Fruit fly (Drosophila melanogaster) whole organism, prepupa: ENCODE results near the gene Gr22f.

Experiments used
- CG11294 ChIP-seq: fragments of 200-800 bp; sonication (Bioruptor generic); IDR thresholded peaks from 2 replicates; pipeline ENCODE4 v1.3.6; 2022; ENCODE audit warnings: missing biosample characterization, missing genetic modification characterization
- CG11762 ChIP-seq: fragments of 200-800 bp; sonication (Bioruptor generic); optimal IDR thresholded peaks from 3 replicates; lab custom pipeline; 2016; ENCODE audit warnings: missing biosample characterization, missing genetic modification characterization; ENCODE audit not compliant: insufficient read depth
- CG11902 ChIP-seq: fragments of 200-800 bp; sonication (Bioruptor generic); optimal IDR thresholded peaks from 3 replicates; lab custom pipeline; 2016; ENCODE audit warnings: missing biosample characterization, missing genetic modification characterization
- CG15336 ChIP-seq: fragments of 200-800 bp; sonication (Bioruptor generic); IDR thresholded peaks from 2 replicates; pipeline ENCODE4 v1.3.6; 2022; ENCODE audit warnings: missing biosample characterization, missing genetic modification characterization
- CG1621 ChIP-seq: fragments of 200-800 bp; sonication (Bioruptor generic); optimal IDR thresholded peaks from 3 replicates; lab custom pipeline; 2018; ENCODE audit warnings: missing biosample characterization, mild to moderate bottlenecking, missing genetic modification characterization
- CG3032 ChIP-seq: fragments of 200-800 bp; optimal IDR thresholded peaks from 2 replicates; lab custom pipeline; 2019; ENCODE audit warnings: missing biosample characterization, mild to moderate bottlenecking, missing genetic modification characterization, moderate library complexity
- CG31627 ChIP-seq: fragments of 200-800 bp; sonication (Bioruptor generic); optimal IDR thresholded peaks from 3 replicates; lab custom pipeline; 2016; ENCODE audit warnings: missing biosample characterization, missing genetic modification characterization
- CG32006 ChIP-seq: fragments of 200-800 bp; sonication (Bioruptor generic); optimal IDR thresholded peaks from 3 replicates; lab custom pipeline; 2017; ENCODE audit warnings: missing biosample characterization, mild to moderate bottlenecking, missing genetic modification characterization
- CG34406 ChIP-seq: fragments of 200-800 bp; sonication (Bioruptor generic); optimal IDR thresholded peaks from 3 replicates; lab custom pipeline; 2016; ENCODE audit warnings: missing biosample characterization, missing genetic modification characterization
- CG4318 ChIP-seq: fragments of 200-800 bp; sonication (Bioruptor generic); optimal IDR thresholded peaks from 3 replicates; lab custom pipeline; 2017; ENCODE audit warnings: missing biosample characterization, mild to moderate bottlenecking, missing genetic modification characterization
- CG6163 ChIP-seq: fragments of 200-800 bp; sonication (Bioruptor generic); IDR thresholded peaks from 3 replicates; pipeline ENCODE4 v1.3.6; 2022; ENCODE audit warnings: missing biosample characterization, missing genetic modification characterization
- CG6854 ChIP-seq: fragments of 200-800 bp; sonication (Bioruptor generic); optimal IDR thresholded peaks from 2 replicates; lab custom pipeline; 2017; ENCODE audit warnings: missing biosample characterization, mild to moderate bottlenecking, missing genetic modification characterization
- CG8119 ChIP-seq: fragments of 200-800 bp; sonication (Bioruptor generic); IDR thresholded peaks from 3 replicates; pipeline ENCODE4 v1.3.6; 2022; ENCODE audit warnings: missing biosample characterization, missing genetic modification characterization
- CG8632 ChIP-seq: fragments of 200-800 bp; sonication (Bioruptor generic); optimal IDR thresholded peaks from 3 replicates; lab custom pipeline; 2016; ENCODE audit warnings: missing biosample characterization, missing genetic modification characterization
- Eip78C ChIP-seq: fragments of 200-800 bp; sonication (Bioruptor generic); peaks from one replicate; lab custom pipeline; 2016; ENCODE audit warnings: missing biosample characterization, missing genetic modification characterization
- Ets21C ChIP-seq: fragments of 200-800 bp; sonication (Bioruptor generic); optimal IDR thresholded peaks from 3 replicates; lab custom pipeline; 2016; ENCODE audit warnings: missing biosample characterization, missing genetic modification characterization
- Gug ChIP-seq: fragments of 200-800 bp; sonication (Bioruptor generic); IDR thresholded peaks from 2 replicates; pipeline ENCODE4 v1.3.6; 2022; ENCODE audit warnings: missing biosample characterization, missing genetic modification characterization
- Hr38 ChIP-seq: sonication (Bioruptor generic); optimal IDR thresholded peaks from 2 replicates; lab custom pipeline; 2016; ENCODE audit warnings: missing biosample characterization, missing genetic modification characterization
- OdsH ChIP-seq: fragments of 200-800 bp; sonication (Bioruptor generic); optimal IDR thresholded peaks from 3 replicates; lab custom pipeline; 2016; ENCODE audit warnings: missing biosample characterization, missing genetic modification characterization
- Smox ChIP-seq: fragments of 200-800 bp; sonication (Bioruptor generic); optimal IDR thresholded peaks from 3 replicates; lab custom pipeline; 2016; ENCODE audit warnings: missing biosample characterization, missing genetic modification characterization
- Sox15 ChIP-seq: fragments of 200-800 bp; sonication (Bioruptor generic); optimal IDR thresholded peaks from 3 replicates; lab custom pipeline; 2016; ENCODE audit warnings: missing biosample characterization, missing genetic modification characterization
- cyc ChIP-seq: fragments of 200-800 bp; sonication (Bioruptor generic); optimal IDR thresholded peaks from 3 replicates; lab custom pipeline; 2016; ENCODE audit warnings: missing biosample characterization, missing genetic modification characterization
- dac ChIP-seq: fragments of 200-800 bp; sonication (Bioruptor generic); optimal IDR thresholded peaks from 2 replicates; lab custom pipeline; 2017; ENCODE audit warnings: missing biosample characterization, mild to moderate bottlenecking, missing genetic modification characterization
- dsx ChIP-seq: fragments of 200-800 bp; optimal IDR thresholded peaks from 3 replicates; lab custom pipeline; 2019; ENCODE audit warnings: missing biosample characterization, mild to moderate bottlenecking, missing genetic modification characterization, moderate library complexity; ENCODE audit not compliant: poor library complexity, severe bottlenecking
- eg ChIP-seq: fragments of 200-800 bp; sonication (Bioruptor generic); IDR thresholded peaks from 3 replicates; pipeline ENCODE4 v1.3.6; 2022; ENCODE audit warnings: missing biosample characterization, missing genetic modification characterization
- esn ChIP-seq: fragments of 200-800 bp; sonication (Bioruptor generic); optimal IDR thresholded peaks from 2 replicates; lab custom pipeline; 2016; ENCODE audit warnings: missing biosample characterization, mild to moderate bottlenecking, missing genetic modification characterization, moderate library complexity
- fd59A ChIP-seq: fragments of 200-800 bp; sonication (Bioruptor generic); optimal IDR thresholded peaks from 2 replicates; lab custom pipeline; 2017; ENCODE audit warnings: missing biosample characterization, mild to moderate bottlenecking, missing genetic modification characterization, missing genetic modification reagents
- fkh ChIP-seq: fragments of 200-800 bp; sonication (Bioruptor generic); optimal IDR thresholded peaks from 3 replicates; lab custom pipeline; 2017; ENCODE audit warnings: missing biosample characterization, mild to moderate bottlenecking, missing genetic modification characterization, moderate library complexity
- lz ChIP-seq: fragments of 200-800 bp; sonication (Bioruptor generic); optimal IDR thresholded peaks from 3 replicates; lab custom pipeline; 2016; ENCODE audit warnings: missing biosample characterization, missing genetic modification characterization
- spab ChIP-seq: fragments of 200-800 bp; sonication (Bioruptor generic); optimal IDR thresholded peaks from 2 replicates; lab custom pipeline; 2017; ENCODE audit warnings: missing biosample characterization, mild to moderate bottlenecking, missing genetic modification characterization, missing genetic modification reagents
- ss ChIP-seq, 2 experiments: fragments of 200-800 bp; sonication (Bioruptor generic); optimal IDR thresholded peaks; 2 replicates in 1 of 2; 3 replicates in 1 of 2; lab custom pipeline; 2017 to 2018; ENCODE audit warnings: mild to moderate bottlenecking in 2 of 2, missing biosample characterization in 2 of 2, missing genetic modification characterization in 2 of 2, moderate library complexity in 1 of 2
- svp ChIP-seq: fragments of 200-800 bp; sonication (Bioruptor generic); peaks from one replicate; lab custom pipeline; 2016; ENCODE audit warnings: missing biosample characterization, missing genetic modification characterization
- topi ChIP-seq: fragments of 200-800 bp; sonication (Bioruptor generic); optimal IDR thresholded peaks from 3 replicates; lab custom pipeline; 2016; ENCODE audit warnings: missing biosample characterization, missing genetic modification characterization
- vri ChIP-seq: fragments of 200-800 bp; sonication (Bioruptor generic); optimal IDR thresholded peaks from 3 replicates; lab custom pipeline; 2016; ENCODE audit warnings: missing biosample characterization, mild to moderate bottlenecking, missing genetic modification characterization

Gene Gr22f

dm6 chr2L:1719971-1720370, 36.3 kb downstream of the Gr22f start:
- no peak for TF ChIP-seq CG8119 (GFP tag; lab: Robert Waterston, UW)
- TF ChIP-seq vri (GFP tag; lab: Kevin White, UChicago), result peak; percentile 12
- no peak for TF ChIP-seq CG6163 (GFP tag; lab: Robert Waterston, UW)
- TF ChIP-seq svp (GFP tag; lab: Kevin White, UChicago), result peak; percentile 99
- no peak for TF ChIP-seq Smox
- no peak for TF ChIP-seq fkh (GFP tag; lab: Kevin White, UChicago)
- no peak for TF ChIP-seq Gug
- no peak for TF ChIP-seq Hr38 (GFP tag; lab: Kevin White, UChicago)
- TF ChIP-seq CG32006 (GFP tag; lab: Kevin White, UChicago), result no peak
- TF ChIP-seq CG8632, result no peak
- no peak for TF ChIP-seq CG15336 (GFP tag; lab: Robert Waterston, UW)
- no peak for TF ChIP-seq dsx (GFP tag; lab: Kevin White, UChicago)
- no peak for TF ChIP-seq cyc (GFP tag; lab: Kevin White, UChicago)

DNA sequence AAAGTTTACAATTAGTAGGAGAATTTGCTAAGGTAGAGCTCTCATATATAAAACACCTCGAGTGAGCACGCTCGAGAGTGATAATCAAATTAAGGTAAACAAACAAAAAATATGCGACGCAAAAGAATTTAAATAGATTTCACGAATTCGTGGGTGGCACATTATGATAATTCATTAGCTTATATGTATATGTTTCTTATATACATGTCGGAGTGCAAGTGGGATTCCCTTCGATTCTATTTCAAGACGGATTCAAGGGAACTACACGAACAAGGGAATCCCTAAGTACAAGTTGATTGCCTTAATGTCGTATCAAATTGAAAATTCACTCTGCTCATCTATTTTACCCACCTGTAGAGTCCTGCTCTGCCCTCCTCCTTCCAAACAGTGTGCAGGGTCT, 39.0 kb downstream of the Gr22f start:
- TF ChIP-seq cyc (GFP tag; lab: Kevin White, UChicago) (no peak), OdsH (no peak), CG3032 (tag; lab: Kevin White, UChicago) (no peak), fkh (GFP tag; lab: Kevin White, UChicago) (no peak), dac (no peak), topi (GFP tag; lab: Kevin White, UChicago) (no peak), dsx (GFP tag; lab: Kevin White, UChicago) (no peak), CG4318 (GFP tag; lab: Kevin White, UChicago) (no peak)

DNA sequence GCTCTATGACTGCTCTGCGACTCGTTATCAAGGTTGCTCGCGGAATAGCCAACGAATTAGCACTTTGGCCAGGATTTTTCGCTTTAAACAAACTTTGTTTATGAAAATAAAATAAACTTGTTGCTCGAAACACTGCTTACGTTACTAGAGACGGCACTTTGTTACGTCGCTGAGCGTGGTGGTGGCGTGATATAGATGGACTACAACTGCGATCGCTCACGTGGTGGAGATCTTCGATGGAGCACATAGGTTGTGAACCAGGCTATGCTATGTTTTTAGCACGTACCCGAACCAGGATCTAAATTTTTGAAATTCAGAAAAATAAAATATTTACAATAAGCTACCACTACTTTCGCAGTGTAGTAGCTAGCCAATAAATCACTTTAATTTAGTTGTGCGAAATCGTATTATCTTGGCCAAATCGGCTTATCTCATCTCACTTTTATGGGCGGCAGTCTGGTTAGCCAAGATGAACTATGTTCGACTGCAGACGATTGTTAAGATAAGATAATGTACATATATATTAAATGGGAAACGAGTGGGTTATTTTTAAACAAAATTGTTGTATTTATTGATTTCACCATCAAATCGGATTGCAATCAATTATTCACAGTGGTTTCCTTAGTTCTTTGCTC, 40.4 kb downstream of the Gr22f start, which contains the start of gene frtz:
Gene frtz, minus strand, starts transcription at position 153 of the 635 bp plus-strand sequence.
- TF ChIP-seq vri (GFP tag; lab: Kevin White, UChicago) (no peak), Eip78C (GFP tag; lab: Kevin White, UChicago) (peak; percentile 32)
- TF ChIP-seq, all 60 proteins: peak for 1

DNA sequence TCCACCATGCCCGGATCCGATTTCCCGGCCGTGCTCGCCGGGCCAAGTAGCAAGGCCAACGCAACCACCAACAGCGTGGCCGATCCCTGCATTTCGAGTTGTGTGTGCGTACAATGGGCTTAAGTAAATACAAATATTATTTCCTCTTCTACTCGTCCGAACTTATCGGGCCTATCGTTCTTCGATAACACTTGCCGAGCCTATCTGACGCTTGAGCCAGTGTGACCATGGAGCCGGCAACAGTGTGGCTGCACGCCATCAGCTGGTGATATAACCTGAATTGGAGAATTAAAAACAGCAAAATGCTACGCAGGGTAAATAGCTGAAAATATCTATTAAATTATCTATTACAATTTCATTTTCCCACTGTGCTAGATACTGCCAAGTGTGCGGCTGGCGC, 46.0 kb downstream of the Gr22f start, which contains the start of the genes CG17660 and mRpL48:
Gene CG17660, minus strand, starts transcription at position 198 of the 400 bp plus-strand sequence.
Gene mRpL48, plus strand, starts transcription at position 239 of the 400 bp plus-strand sequence.
- TF ChIP-seq Eip78C (GFP tag; lab: Kevin White, UChicago) (peak; percentile 68), eg (GFP tag; lab: Robert Waterston, UW) (no peak), vri (GFP tag; lab: Kevin White, UChicago) (peak; percentile 72), esn (GFP tag; lab: Kevin White, UChicago) (peak; percentile 13), fd59A (GFP tag; lab: Kevin White, UChicago) (no peak), CG6854 (GFP tag; lab: Kevin White, UChicago) (peak; percentile 13), fkh (GFP tag; lab: Kevin White, UChicago) (peak; percentile 97)
- TF ChIP-seq, all 60 proteins: peak for 5

- no peak for TF ChIP-seq ss (GFP tag; optimal IDR thresholded peaks at IDR 0.05; lab: Kevin White, UChicago)
- peak; percentile 6 for TF ChIP-seq vri (GFP tag; lab: Kevin White, UChicago)
- no peak for TF ChIP-seq CG1621
- no peak for TF ChIP-seq lz
- peak; percentile 28 for TF ChIP-seq svp (GFP tag; lab: Kevin White, UChicago)
Measured at dm6 chr2L:1709316-1709715, 46.9 kb downstream of the Gr22f start.

DNA sequence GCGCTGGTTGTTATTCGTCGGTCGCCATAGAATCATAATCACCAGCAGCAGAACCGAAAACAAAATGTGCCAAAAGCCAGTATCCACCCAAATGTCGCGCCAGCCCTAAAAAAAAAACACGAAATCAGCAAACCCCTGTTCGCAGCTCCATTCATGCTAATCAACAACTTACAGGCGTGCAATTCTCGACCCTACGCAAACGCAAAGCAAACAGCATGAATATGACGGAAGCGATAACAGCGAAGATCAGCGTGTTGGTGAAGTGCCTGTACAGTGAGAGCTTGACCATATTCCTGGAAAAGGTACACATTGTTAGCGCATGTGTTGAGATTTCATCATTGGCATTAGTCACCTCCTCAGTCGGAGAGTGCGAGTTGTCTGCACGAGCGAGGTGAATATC, 48.1 kb downstream of the Gr22f start:
- no peak for TF ChIP-seq CG15336 (GFP tag; lab: Robert Waterston, UW)
- TF ChIP-seq CG11902, result no peak
- TF ChIP-seq svp (GFP tag; lab: Kevin White, UChicago), result peak; percentile 52
- TF ChIP-seq CG11762 (GFP tag; lab: Kevin White, UChicago), result no peak
- no peak for TF ChIP-seq CG3032 (tag; lab: Kevin White, UChicago)
- TF ChIP-seq CG11294 (GFP tag; lab: Robert Waterston, UW), result no peak
- no peak for TF ChIP-seq dac
- TF ChIP-seq CG8632, result no peak
- TF ChIP-seq Ets21C (GFP tag; lab: Kevin White, UChicago), result no peak
- TF ChIP-seq spab, result no peak
- no peak for TF ChIP-seq esn (GFP tag; lab: Kevin White, UChicago)
- peak; percentile 13 for TF ChIP-seq vri (GFP tag; lab: Kevin White, UChicago)
- no peak for TF ChIP-seq Sox15 (GFP tag; lab: Kevin White, UChicago)
- no peak for TF ChIP-seq Smox
- TF ChIP-seq CG31627 (GFP tag; lab: Kevin White, UChicago), result no peak
- TF ChIP-seq CG34406, result no peak
- TF ChIP-seq, all 60 proteins: peak for 2
